Worm (Caenorhabditis elegans) whole organism, midembryonic: ENCODE measurements around the gene parn-1.

Source experiments
- T22C8.4 ChIP-seq: fragments of 200-800 bp; sonication (Bioruptor generic); IDR thresholded peaks from 2 replicates; pipeline ENCODE4 v1.3.6; 2022; ENCODE audit warnings: missing genetic modification characterization, missing compliant biosample characterization
- flt-1 ChIP-seq: fragments of 200-800 bp; sonication (Bioruptor generic); IDR thresholded peaks from 2 replicates; pipeline ENCODE4 v1.3.6; 2022; ENCODE audit warnings: missing genetic modification characterization, missing compliant biosample characterization
- ref-1 ChIP-seq: fragments of 200-800 bp; sonication (Bioruptor generic); conservative IDR thresholded peaks from 2 replicates; pipeline ENCODE4 v1.3.6; 2022; ENCODE audit warnings: missing genetic modification reagents, missing genetic modification characterization, missing compliant biosample characterization
- tab-1 ChIP-seq: fragments of 200-800 bp; sonication (Bioruptor generic); IDR thresholded peaks from 2 replicates; pipeline ENCODE4 v1.3.6; 2022; ENCODE audit warnings: missing genetic modification characterization, missing compliant biosample characterization
- ztf-29 ChIP-seq: fragments of 200-800 bp; sonication (Bioruptor generic); IDR thresholded peaks from 2 replicates; pipeline ENCODE4 v1.3.6; 2022; ENCODE audit warnings: missing genetic modification reagents, missing genetic modification characterization, missing compliant biosample characterization

DNA sequence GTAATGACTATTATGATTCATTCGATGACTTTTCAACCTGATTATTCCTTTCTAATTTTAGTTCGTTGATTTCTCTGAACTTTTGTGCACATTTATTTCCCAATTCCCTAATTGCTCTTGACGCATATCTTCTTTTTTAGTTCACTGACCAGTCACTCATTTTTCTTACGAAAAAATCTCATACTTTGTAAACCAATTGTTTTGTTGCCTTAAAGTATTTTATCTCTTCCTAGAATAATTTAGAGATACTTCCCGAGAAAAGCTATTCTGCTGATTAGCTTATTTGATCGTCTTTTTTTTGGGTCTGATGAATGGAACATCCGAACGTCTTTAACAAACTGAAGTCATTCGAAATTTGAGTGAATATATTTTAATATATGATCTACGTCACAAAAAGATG is 15.8 kb downstream of the parn-1 start:
- TF ChIP-seq flt-1 (GFP tag; lab: Robert Waterston, UW) (no peak), T22C8.4 (GFP tag; lab: Robert Waterston, UW) (no peak), ztf-29 (GFP tag; lab: Robert Waterston, UW) (no peak), tab-1 (GFP tag; lab: Robert Waterston, UW) (no peak), ref-1 (GFP tag; lab: Robert Waterston, UW) (no peak)
